Fruit fly (Drosophila melanogaster): ENCODE data around the gene Sxl.

Sxl gene

DNA sequence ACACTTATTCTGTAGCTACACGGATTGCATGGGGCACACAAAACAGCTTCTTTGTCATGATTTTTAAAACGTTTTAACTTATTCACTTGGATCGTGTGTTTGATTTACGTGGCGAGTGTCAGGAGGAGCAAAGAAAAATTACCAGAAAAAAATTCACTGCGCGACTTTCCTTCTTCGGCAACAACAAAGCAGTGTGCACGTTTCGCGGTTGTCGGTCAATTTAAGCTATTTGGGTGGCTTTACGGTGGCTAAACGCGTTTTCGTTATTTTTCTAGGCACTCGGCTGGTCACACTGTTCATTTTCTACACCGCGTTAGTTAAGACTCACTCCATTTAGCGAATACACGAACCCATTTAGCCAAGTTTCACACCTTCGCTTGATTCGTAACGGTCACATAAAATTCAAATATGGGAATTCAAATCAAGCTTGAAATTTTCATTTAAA, at the start of gene Sxl:
Gene Sxl (minus strand): TSS at position 195 of the 445 bp plus-strand sequence.
- TF ChIP-seq Stat92E (GFP tag; optimal IDR thresholded peaks at IDR 0.05) (peak in 1 of 3 experiments; percentile 44), gsb-n (tag; optimal IDR thresholded peaks at IDR 0.05) (peak; percentile 77), pros (GFP tag; optimal IDR thresholded peaks at IDR 0.05) (no peak), oc (tag; optimal IDR thresholded peaks at IDR 0.05) (peak; percentile 8), CG9609 (GFP tag; optimal IDR thresholded peaks at IDR 0.05) (peak; percentile 8), CG4360 (GFP tag; IDR thresholded peaks at IDR 0.05) (peak; percentile 76), CG42726 (GFP tag; IDR thresholded peaks at IDR 0.05; ENCODE audit: partially characterized antibody) (peak; percentile 73), chinmo (GFP tag; IDR thresholded peaks at IDR 0.05; ENCODE audit: partially characterized antibody) (0 out of 4 replicates have a peak, but pooled peaks have one; percentile 62), CG17568 (GFP tag; optimal IDR thresholded peaks at IDR 0.05) (peak; percentile 36), CG33213 (GFP tag; optimal IDR thresholded peaks at IDR 0.05) (peak; percentile 87), D19B (GFP tag; optimal IDR thresholded peaks at IDR 0.05) (no peak), Jarid2 (GFP tag; optimal IDR thresholded peaks at IDR 0.05) (peak; percentile 61), CG43689 (GFP tag; IDR thresholded peaks at IDR 0.05) (no peak), Bgb (GFP tag; IDR thresholded peaks at IDR 0.05; ENCODE audit: partially characterized antibody) (peak; percentile 62), CG15011 (GFP tag; optimal IDR thresholded peaks at IDR 0.05) (no peak), Ptx1 (GFP tag; IDR thresholded peaks at IDR 0.05) (0 out of 2 replicates have a peak, but pooled peaks have one; percentile 20), CG9797 (GFP tag; optimal IDR thresholded peaks at IDR 0.05) (peak; percentile 99), Fer2 (tag; optimal IDR thresholded peaks at IDR 0.05) (no peak), trem (tag; optimal IDR thresholded peaks at IDR 0.05) (peak; percentile 82), CG13287 (GFP tag; IDR thresholded peaks at IDR 0.05; ENCODE audit: partially characterized antibody) (peak; percentile 40; the same call in 1 of the 2 replicates), CG13624 (GFP tag; optimal IDR thresholded peaks at IDR 0.05) (peak; percentile 46), CG4617 (GFP tag; optimal IDR thresholded peaks at IDR 0.05; ENCODE audit: borderline replicate concordance) (peak; percentile 55), E2f2 (GFP tag; IDR thresholded peaks at IDR 0.05) (peak; percentile 77), CG2678 (tag; optimal IDR thresholded peaks at IDR 0.05) (peak; percentile 28), Mes4 (GFP tag; optimal IDR thresholded peaks at IDR 0.05) (no peak), dm (GFP tag; optimal IDR thresholded peaks at IDR 0.05) (peak; percentile 9), CG17829 (tag; optimal IDR thresholded peaks at IDR 0.05) (peak; percentile 69), p53 (GFP tag; optimal IDR thresholded peaks at IDR 0.05) (peak; percentile 66), NC2β (GFP tag; optimal IDR thresholded peaks at IDR 0.05) (peak; percentile 53), hkb (optimal IDR thresholded peaks at IDR 0.05) (peak; percentile 11), hkb (GFP tag; IDR thresholded peaks at IDR 0.05) (0 out of 2 replicates have a peak, but pooled peaks have one; percentile 13), CG34376 (GFP tag; optimal IDR thresholded peaks at IDR 0.05) (peak; percentile 66), zen (tag; optimal IDR thresholded peaks at IDR 0.05) (peak; percentile 35), caup (GFP tag; optimal IDR thresholded peaks at IDR 0.05; ENCODE audit: severe bottlenecking) (peak; percentile 30), Vsx1 (GFP tag; optimal IDR thresholded peaks at IDR 0.05) (no peak), CrebB (tag; optimal IDR thresholded peaks at IDR 0.05) (peak; percentile 51), run (tag; optimal IDR thresholded peaks at IDR 0.05) (peak; percentile 15), wor (GFP tag; IDR thresholded peaks at IDR 0.05) (no peak), CG11695 (GFP tag; IDR thresholded peaks at IDR 0.05) (no peak), kni (GFP tag; optimal IDR thresholded peaks at IDR 0.05) (no peak), Dp (GFP tag; optimal IDR thresholded peaks at IDR 0.05) (peak; percentile 74), CG17328 (GFP tag; IDR thresholded peaks at IDR 0.05) (peak; percentile 27; the same call in 1 of the 2 replicates), pb (GFP tag; optimal IDR thresholded peaks at IDR 0.05) (no peak), NFAT (GFP tag; IDR thresholded peaks at IDR 0.05) (peak; percentile 67; the same call in 1 of the 2 replicates), CG3847 (GFP tag; IDR thresholded peaks at IDR 0.05) (peak; percentile 51; the same call in 1 of the 2 replicates), nerfin-1 (tag; optimal IDR thresholded peaks at IDR 0.05) (peak; percentile 7), bcd (GFP tag; optimal IDR thresholded peaks at IDR 0.05) (peak; percentile 5), bigmax (GFP tag; optimal IDR thresholded peaks at IDR 0.05) (peak; percentile 38), CG7987 (GFP tag; optimal IDR thresholded peaks at IDR 0.05) (peak; percentile 51)
